Worm (Caenorhabditis elegans) whole organism, midembryonic: ENCODE results near the gene rhgf-1.

ENCODE experiments used
- T22C8.4 ChIP-seq: fragments of 200-800 bp; sonication (Bioruptor generic); IDR thresholded peaks from 2 replicates; pipeline ENCODE4 v1.3.6; 2022; ENCODE audit warnings: missing genetic modification characterization, missing compliant biosample characterization
- cog-1 ChIP-seq: sonication (generic microtip); optimal IDR thresholded peaks from 2 replicates; lab custom pipeline; 2016; ENCODE audit warnings: missing genetic modification characterization, missing compliant biosample characterization
- flt-1 ChIP-seq: fragments of 200-800 bp; sonication (Bioruptor generic); IDR thresholded peaks from 2 replicates; pipeline ENCODE4 v1.3.6; 2022; ENCODE audit warnings: missing genetic modification characterization, missing compliant biosample characterization
- klf-2 ChIP-seq: fragments of 200-800 bp; sonication (Bioruptor generic); conservative IDR thresholded peaks from 2 replicates; pipeline ENCODE4 v1.3.6; 2022; ENCODE audit warnings: missing genetic modification reagents, missing genetic modification characterization, missing compliant biosample characterization
- med-1 ChIP-seq: sonication (generic microtip); optimal IDR thresholded peaks from 2 replicates; lab custom pipeline; 2017; ENCODE audit warnings: missing genetic modification characterization, mild to moderate bottlenecking, missing compliant biosample characterization, antibody characterized with exemption, missing genetic modification reagents; ENCODE audit not compliant: insufficient read depth
- ref-1 ChIP-seq: fragments of 200-800 bp; sonication (Bioruptor generic); conservative IDR thresholded peaks from 2 replicates; pipeline ENCODE4 v1.3.6; 2022; ENCODE audit warnings: missing genetic modification reagents, missing genetic modification characterization, missing compliant biosample characterization
- tab-1 ChIP-seq: fragments of 200-800 bp; sonication (Bioruptor generic); IDR thresholded peaks from 2 replicates; pipeline ENCODE4 v1.3.6; 2022; ENCODE audit warnings: missing genetic modification characterization, missing compliant biosample characterization
- ztf-23 ChIP-seq: fragments of 200-800 bp; sonication (Bioruptor generic); IDR thresholded peaks from 2 replicates; pipeline ENCODE4 v1.3.6; 2022; ENCODE audit warnings: missing genetic modification reagents, missing genetic modification characterization, missing compliant biosample characterization
- ztf-29 ChIP-seq: fragments of 200-800 bp; sonication (Bioruptor generic); IDR thresholded peaks from 2 replicates; pipeline ENCODE4 v1.3.6; 2022; ENCODE audit warnings: missing genetic modification reagents, missing genetic modification characterization, missing compliant biosample characterization

rhgf-1 gene

ce11 chrX:10688311-10688710 lies 23.4 kb downstream of the rhgf-1 start:
- TF ChIP-seq med-1 (GFP tag; lab: Kevin White, UChicago), result no peak
- no peak for TF ChIP-seq ref-1
- TF ChIP-seq klf-2 (GFP tag; lab: Robert Waterston, UW), result no peak
- no peak for TF ChIP-seq tab-1 (GFP tag; lab: Robert Waterston, UW)
- no peak for TF ChIP-seq T22C8.4 (GFP tag; lab: Robert Waterston, UW)
- TF ChIP-seq ztf-23 (GFP tag; lab: Robert Waterston, UW), result no peak
- no peak for TF ChIP-seq ztf-29
- no peak for TF ChIP-seq cog-1 (tag; lab: Kevin White, UChicago)
- no peak for TF ChIP-seq flt-1

- TF ChIP-seq klf-2 (GFP tag; lab: Robert Waterston, UW) (no peak), flt-1 (no peak), ref-1 (no peak), ztf-29 (no peak), cog-1 (tag; lab: Kevin White, UChicago) (no peak), ztf-23 (GFP tag; lab: Robert Waterston, UW) (no peak), tab-1 (GFP tag; lab: Robert Waterston, UW) (no peak), med-1 (GFP tag; lab: Kevin White, UChicago) (no peak), T22C8.4 (GFP tag; lab: Robert Waterston, UW) (no peak)
Measured at ce11 chrX:10687317-10687716, 24.4 kb downstream of the rhgf-1 start.

- no peak for TF ChIP-seq med-1 (GFP tag; lab: Kevin White, UChicago)
- no peak for TF ChIP-seq T22C8.4 (GFP tag; lab: Robert Waterston, UW)
- TF ChIP-seq ztf-23 (GFP tag; lab: Robert Waterston, UW), result no peak
- TF ChIP-seq tab-1 (GFP tag; lab: Robert Waterston, UW), result no peak
- TF ChIP-seq klf-2 (GFP tag; lab: Robert Waterston, UW), result no peak
- TF ChIP-seq ref-1, result no peak
Measured at ce11 chrX:10686487-10686886, 25.2 kb downstream of the rhgf-1 start.

ce11 chrX:10684533-10684932 lies 27.1 kb downstream of the rhgf-1 start:
- TF ChIP-seq med-1 (GFP tag; lab: Kevin White, UChicago) (no peak), T22C8.4 (GFP tag; lab: Robert Waterston, UW) (no peak; the same call in 1 of the 2 replicates), ref-1 (no peak), flt-1 (no peak), ztf-29 (no peak), cog-1 (tag; lab: Kevin White, UChicago) (no peak), tab-1 (GFP tag; lab: Robert Waterston, UW) (no peak), klf-2 (GFP tag; lab: Robert Waterston, UW) (no peak)

ce11 chrX:10681698-10682097 lies 30.0 kb downstream of the rhgf-1 start, which contains the start of gene phf-31:
Gene phf-31 (plus strand): TSS chrX:10681998.
- TF ChIP-seq flt-1 (no peak), tab-1 (GFP tag; lab: Robert Waterston, UW) (no peak), T22C8.4 (GFP tag; lab: Robert Waterston, UW) (no peak), med-1 (GFP tag; lab: Kevin White, UChicago) (no peak), ztf-23 (GFP tag; lab: Robert Waterston, UW) (no peak), klf-2 (GFP tag; lab: Robert Waterston, UW) (no peak), ref-1 (no peak), cog-1 (tag; lab: Kevin White, UChicago) (no peak), ztf-29 (no peak)

- TF ChIP-seq tab-1 (GFP tag; lab: Robert Waterston, UW), result no peak
- peak; percentile 31 for TF ChIP-seq cog-1 (tag; lab: Kevin White, UChicago)
Measured at ce11 chrX:10679193-10679592, 32.5 kb downstream of the rhgf-1 start.

- no peak for TF ChIP-seq ztf-29
- no peak for TF ChIP-seq ref-1
- no peak for TF ChIP-seq T22C8.4 (GFP tag; lab: Robert Waterston, UW)
- TF ChIP-seq flt-1, result 0 out of 2 replicates have a peak, but pooled peaks have one; percentile 31
- TF ChIP-seq cog-1 (tag; lab: Kevin White, UChicago), result no peak
Measured at ce11 chrX:10678081-10678736, 33.5 kb downstream of the rhgf-1 start.

ce11 chrX:10677552-10677951 lies 34.1 kb downstream of the rhgf-1 start:
- TF ChIP-seq cog-1 (tag; lab: Kevin White, UChicago), result peak; percentile 15
- peak; percentile 82 for TF ChIP-seq T22C8.4 (GFP tag; lab: Robert Waterston, UW)
- TF ChIP-seq flt-1, result no peak
- no peak for TF ChIP-seq klf-2 (GFP tag; lab: Robert Waterston, UW)
- no peak for TF ChIP-seq ref-1

- no peak for TF ChIP-seq T22C8.4 (GFP tag; lab: Robert Waterston, UW)
- no peak for TF ChIP-seq tab-1 (GFP tag; lab: Robert Waterston, UW)
- TF ChIP-seq klf-2 (GFP tag; lab: Robert Waterston, UW), result no peak
- TF ChIP-seq flt-1, result no peak
- no peak for TF ChIP-seq ztf-23 (GFP tag; lab: Robert Waterston, UW)
- no peak for TF ChIP-seq cog-1 (tag; lab: Kevin White, UChicago)
- TF ChIP-seq ref-1, result no peak
Measured at ce11 chrX:10677009-10677408, 34.7 kb downstream of the rhgf-1 start, which contains the start of gene F13E6.1. Gene F13E6.1 (minus strand): TSS chrX:10677109.

- no peak for TF ChIP-seq ref-1
- TF ChIP-seq med-1 (GFP tag; lab: Kevin White, UChicago), result no peak
- no peak for TF ChIP-seq T22C8.4 (GFP tag; lab: Robert Waterston, UW)
- no peak for TF ChIP-seq klf-2 (GFP tag; lab: Robert Waterston, UW)
- TF ChIP-seq tab-1 (GFP tag; lab: Robert Waterston, UW), result no peak
- no peak for TF ChIP-seq ztf-23 (GFP tag; lab: Robert Waterston, UW)
- no peak for TF ChIP-seq flt-1
- no peak for TF ChIP-seq ztf-29
- TF ChIP-seq cog-1 (tag; lab: Kevin White, UChicago), result no peak
Measured at ce11 chrX:10675952-10676351, 35.7 kb downstream of the rhgf-1 start.
